Fruit fly (Drosophila melanogaster) whole organism, prepupa: Measurements from ENCODE around the gene Afg3l2.

Experiments used
- Blimp-1 ChIP-seq: fragments of 200-800 bp; sonication (Bioruptor generic); optimal IDR thresholded peaks from 3 replicates; lab custom pipeline; 2017; ENCODE audit warnings: missing biosample characterization, missing genetic modification characterization, mild to moderate bottlenecking, moderate library complexity, missing genetic modification reagents
- CG10631 ChIP-seq: fragments of 200-800 bp; sonication (Bioruptor generic); optimal IDR thresholded peaks from 2 replicates; lab custom pipeline; 2016; ENCODE audit warnings: missing biosample characterization, missing genetic modification characterization
- CG10669 ChIP-seq: fragments of 200-800 bp; sonication (Bioruptor generic); optimal IDR thresholded peaks from 3 replicates; lab custom pipeline; 2018; ENCODE audit warnings: missing biosample characterization, mild to moderate bottlenecking, missing genetic modification characterization, moderate library complexity
- CG11294 ChIP-seq: fragments of 200-800 bp; sonication (Bioruptor generic); IDR thresholded peaks from 2 replicates; pipeline ENCODE4 v1.3.6; 2022; ENCODE audit warnings: missing biosample characterization, missing genetic modification characterization
- CG11902 ChIP-seq: fragments of 200-800 bp; sonication (Bioruptor generic); optimal IDR thresholded peaks from 3 replicates; lab custom pipeline; 2016; ENCODE audit warnings: missing biosample characterization, missing genetic modification characterization
- CG15336 ChIP-seq: fragments of 200-800 bp; sonication (Bioruptor generic); IDR thresholded peaks from 2 replicates; pipeline ENCODE4 v1.3.6; 2022; ENCODE audit warnings: missing biosample characterization, missing genetic modification characterization
- CG1621 ChIP-seq: fragments of 200-800 bp; sonication (Bioruptor generic); optimal IDR thresholded peaks from 3 replicates; lab custom pipeline; 2018; ENCODE audit warnings: missing biosample characterization, mild to moderate bottlenecking, missing genetic modification characterization
- CG16779 ChIP-seq: fragments of 200-800 bp; sonication (Bioruptor generic); optimal IDR thresholded peaks from 3 replicates; lab custom pipeline; 2017; ENCODE audit warnings: missing biosample characterization, mild to moderate bottlenecking, missing genetic modification characterization
- CG3032 ChIP-seq: fragments of 200-800 bp; optimal IDR thresholded peaks from 2 replicates; lab custom pipeline; 2019; ENCODE audit warnings: missing biosample characterization, mild to moderate bottlenecking, missing genetic modification characterization, moderate library complexity
- CG31627 ChIP-seq: fragments of 200-800 bp; sonication (Bioruptor generic); optimal IDR thresholded peaks from 3 replicates; lab custom pipeline; 2016; ENCODE audit warnings: missing biosample characterization, missing genetic modification characterization
- CG32006 ChIP-seq: fragments of 200-800 bp; sonication (Bioruptor generic); optimal IDR thresholded peaks from 3 replicates; lab custom pipeline; 2017; ENCODE audit warnings: missing biosample characterization, mild to moderate bottlenecking, missing genetic modification characterization
- CG4318 ChIP-seq: fragments of 200-800 bp; sonication (Bioruptor generic); optimal IDR thresholded peaks from 3 replicates; lab custom pipeline; 2017; ENCODE audit warnings: missing biosample characterization, mild to moderate bottlenecking, missing genetic modification characterization
- CG6163 ChIP-seq: fragments of 200-800 bp; sonication (Bioruptor generic); IDR thresholded peaks from 3 replicates; pipeline ENCODE4 v1.3.6; 2022; ENCODE audit warnings: missing biosample characterization, missing genetic modification characterization
- CG6792 ChIP-seq: fragments of 200-800 bp; sonication (Bioruptor generic); optimal IDR thresholded peaks from 3 replicates; lab custom pipeline; 2016; ENCODE audit warnings: missing biosample characterization, missing genetic modification characterization
- CG6808 ChIP-seq: fragments of 200-800 bp; sonication (Bioruptor generic); optimal IDR thresholded peaks from 3 replicates; lab custom pipeline; 2017; ENCODE audit warnings: missing biosample characterization, missing genetic modification characterization, mild to moderate bottlenecking, moderate library complexity, missing genetic modification reagents
- CG6854 ChIP-seq: fragments of 200-800 bp; sonication (Bioruptor generic); optimal IDR thresholded peaks from 2 replicates; lab custom pipeline; 2017; ENCODE audit warnings: missing biosample characterization, mild to moderate bottlenecking, missing genetic modification characterization
- CG7368 ChIP-seq: fragments of 200-800 bp; sonication (Bioruptor generic); optimal IDR thresholded peaks from 3 replicates; lab custom pipeline; 2016; ENCODE audit warnings: missing biosample characterization, missing genetic modification characterization
- CG8119 ChIP-seq: fragments of 200-800 bp; sonication (Bioruptor generic); IDR thresholded peaks from 3 replicates; pipeline ENCODE4 v1.3.6; 2022; ENCODE audit warnings: missing biosample characterization, missing genetic modification characterization
- CG8319 ChIP-seq: fragments of 200-800 bp; sonication (Bioruptor generic); optimal IDR thresholded peaks from 3 replicates; lab custom pipeline; 2016; ENCODE audit warnings: missing biosample characterization, missing genetic modification characterization
- CG8632 ChIP-seq: fragments of 200-800 bp; sonication (Bioruptor generic); optimal IDR thresholded peaks from 3 replicates; lab custom pipeline; 2016; ENCODE audit warnings: missing biosample characterization, missing genetic modification characterization
- CG9139 ChIP-seq: fragments of 200-800 bp; sonication (Bioruptor generic); optimal IDR thresholded peaks from 3 replicates; lab custom pipeline; 2017; ENCODE audit warnings: missing biosample characterization, mild to moderate bottlenecking, missing genetic modification characterization
- Eip75B ChIP-seq: fragments of 200-800 bp; sonication (Bioruptor generic); optimal IDR thresholded peaks from 3 replicates; lab custom pipeline; 2016; ENCODE audit warnings: missing biosample characterization, missing genetic modification characterization
- Eip78C ChIP-seq: fragments of 200-800 bp; sonication (Bioruptor generic); peaks from one replicate; lab custom pipeline; 2016; ENCODE audit warnings: missing biosample characterization, missing genetic modification characterization
- Eip93F ChIP-seq: fragments of 200-800 bp; sonication (Bioruptor generic); optimal IDR thresholded peaks from 2 replicates; lab custom pipeline; 2016; ENCODE audit warnings: missing biosample characterization, mild to moderate bottlenecking, missing genetic modification characterization
- Ets21C ChIP-seq: fragments of 200-800 bp; sonication (Bioruptor generic); optimal IDR thresholded peaks from 3 replicates; lab custom pipeline; 2016; ENCODE audit warnings: missing biosample characterization, missing genetic modification characterization
- Gug ChIP-seq: fragments of 200-800 bp; sonication (Bioruptor generic); IDR thresholded peaks from 2 replicates; pipeline ENCODE4 v1.3.6; 2022; ENCODE audit warnings: missing biosample characterization, missing genetic modification characterization
- Hr39 ChIP-seq: fragments of 200-800 bp; sonication (Bioruptor generic); optimal IDR thresholded peaks from 2 replicates; lab custom pipeline; 2016; ENCODE audit warnings: missing biosample characterization, missing genetic modification characterization
- Lpt ChIP-seq: fragments of 200-800 bp; sonication (Bioruptor generic); optimal IDR thresholded peaks from 3 replicates; lab custom pipeline; 2016; ENCODE audit warnings: missing biosample characterization, missing genetic modification characterization
- OdsH ChIP-seq: fragments of 200-800 bp; sonication (Bioruptor generic); optimal IDR thresholded peaks from 3 replicates; lab custom pipeline; 2016; ENCODE audit warnings: missing biosample characterization, missing genetic modification characterization
- Smox ChIP-seq: fragments of 200-800 bp; sonication (Bioruptor generic); optimal IDR thresholded peaks from 3 replicates; lab custom pipeline; 2016; ENCODE audit warnings: missing biosample characterization, missing genetic modification characterization
- Sox14 ChIP-seq: fragments of 200-800 bp; sonication (Bioruptor generic); optimal IDR thresholded peaks from 3 replicates; lab custom pipeline; 2016; ENCODE audit warnings: missing biosample characterization, missing genetic modification characterization
- acj6 ChIP-seq: fragments of 200-800 bp; sonication (Bioruptor generic); optimal IDR thresholded peaks from 3 replicates; lab custom pipeline; 2016; ENCODE audit warnings: missing biosample characterization, missing genetic modification characterization
- cyc ChIP-seq: fragments of 200-800 bp; sonication (Bioruptor generic); optimal IDR thresholded peaks from 3 replicates; lab custom pipeline; 2016; ENCODE audit warnings: missing biosample characterization, missing genetic modification characterization
- dac ChIP-seq: fragments of 200-800 bp; sonication (Bioruptor generic); optimal IDR thresholded peaks from 2 replicates; lab custom pipeline; 2017; ENCODE audit warnings: missing biosample characterization, mild to moderate bottlenecking, missing genetic modification characterization
- dsx ChIP-seq: fragments of 200-800 bp; optimal IDR thresholded peaks from 3 replicates; lab custom pipeline; 2019; ENCODE audit warnings: missing biosample characterization, mild to moderate bottlenecking, missing genetic modification characterization, moderate library complexity; ENCODE audit not compliant: poor library complexity, severe bottlenecking
- eg ChIP-seq: fragments of 200-800 bp; sonication (Bioruptor generic); IDR thresholded peaks from 3 replicates; pipeline ENCODE4 v1.3.6; 2022; ENCODE audit warnings: missing biosample characterization, missing genetic modification characterization
- fd59A ChIP-seq: fragments of 200-800 bp; sonication (Bioruptor generic); optimal IDR thresholded peaks from 2 replicates; lab custom pipeline; 2017; ENCODE audit warnings: missing biosample characterization, mild to moderate bottlenecking, missing genetic modification characterization, missing genetic modification reagents
- fkh ChIP-seq: fragments of 200-800 bp; sonication (Bioruptor generic); optimal IDR thresholded peaks from 3 replicates; lab custom pipeline; 2017; ENCODE audit warnings: missing biosample characterization, mild to moderate bottlenecking, missing genetic modification characterization, moderate library complexity
- lz ChIP-seq: fragments of 200-800 bp; sonication (Bioruptor generic); optimal IDR thresholded peaks from 3 replicates; lab custom pipeline; 2016; ENCODE audit warnings: missing biosample characterization, missing genetic modification characterization
- net ChIP-seq: fragments of 200-800 bp; sonication (Bioruptor generic); optimal IDR thresholded peaks from 3 replicates; lab custom pipeline; 2016; ENCODE audit warnings: missing biosample characterization, missing genetic modification characterization
- salr ChIP-seq, 2 experiments: fragments of 200-800 bp; sonication (Bioruptor generic); optimal IDR thresholded peaks; 3 replicates each; lab custom pipeline; 2016 to 2018; ENCODE audit warnings: missing biosample characterization in 2 of 2, missing genetic modification characterization in 2 of 2, mild to moderate bottlenecking in 1 of 2
- spab ChIP-seq: fragments of 200-800 bp; sonication (Bioruptor generic); optimal IDR thresholded peaks from 2 replicates; lab custom pipeline; 2017; ENCODE audit warnings: missing biosample characterization, mild to moderate bottlenecking, missing genetic modification characterization, missing genetic modification reagents
- ss ChIP-seq, 2 experiments: fragments of 200-800 bp; sonication (Bioruptor generic); optimal IDR thresholded peaks; 2 replicates in 1 of 2; 3 replicates in 1 of 2; lab custom pipeline; 2017 to 2018; ENCODE audit warnings: mild to moderate bottlenecking in 2 of 2, missing biosample characterization in 2 of 2, missing genetic modification characterization in 2 of 2, moderate library complexity in 1 of 2
- svp ChIP-seq: fragments of 200-800 bp; sonication (Bioruptor generic); peaks from one replicate; lab custom pipeline; 2016; ENCODE audit warnings: missing biosample characterization, missing genetic modification characterization
- topi ChIP-seq: fragments of 200-800 bp; sonication (Bioruptor generic); optimal IDR thresholded peaks from 3 replicates; lab custom pipeline; 2016; ENCODE audit warnings: missing biosample characterization, missing genetic modification characterization
- vri ChIP-seq: fragments of 200-800 bp; sonication (Bioruptor generic); optimal IDR thresholded peaks from 3 replicates; lab custom pipeline; 2016; ENCODE audit warnings: missing biosample characterization, mild to moderate bottlenecking, missing genetic modification characterization

Gene Afg3l2

dm6 chr3L:17245594-17245993 lies 3.7 kb upstream of the Afg3l2 start:
- TF ChIP-seq CG6163 (GFP tag; lab: Robert Waterston, UW) (no peak), CG6792 (GFP tag; lab: Kevin White, UChicago) (no peak), Hr39 (GFP tag; lab: Kevin White, UChicago) (no peak), svp (GFP tag; lab: Kevin White, UChicago) (no peak), CG10631 (GFP tag; lab: Kevin White, UChicago) (no peak), CG4318 (GFP tag; lab: Kevin White, UChicago) (no peak), CG11294 (GFP tag; lab: Robert Waterston, UW) (no peak), Eip78C (GFP tag; lab: Kevin White, UChicago) (no peak), vri (GFP tag; lab: Kevin White, UChicago) (no peak), CG3032 (tag; lab: Kevin White, UChicago) (no peak), OdsH (no peak), CG32006 (no peak), dsx (no peak), CG6808 (GFP tag; lab: Kevin White, UChicago) (no peak), CG11902 (GFP tag; lab: Kevin White, UChicago) (no peak)
- TF ChIP-seq, all 60 proteins: peak for 0

- TF ChIP-seq fd59A (GFP tag; lab: Kevin White, UChicago) (no peak), CG1621 (tag; lab: Kevin White, UChicago) (no peak)
Measured at dm6 chr3L:17243136-17243535, 1.2 kb upstream of the Afg3l2 start, which contains the start of gene CG7707. TSS of gene CG7707 (plus strand) at chr3L:17243436.

- TF ChIP-seq ss (GFP tag; optimal IDR thresholded peaks at IDR 0.05; lab: Kevin White, UChicago): no peak
- no peak for TF ChIP-seq dac
- TF ChIP-seq CG6808 (GFP tag; lab: Kevin White, UChicago): no peak
- no peak for TF ChIP-seq CG9139
- TF ChIP-seq Gug (GFP tag; lab: Robert Waterston, UW): peak; percentile 41
- TF ChIP-seq svp (GFP tag; lab: Kevin White, UChicago): peak; percentile 83
- peak; percentile 44 for TF ChIP-seq CG16779 (tag; lab: Kevin White, UChicago)
- peak; percentile 40 for TF ChIP-seq CG6792 (GFP tag; lab: Kevin White, UChicago)
- TF ChIP-seq topi (GFP tag; lab: Kevin White, UChicago): peak; percentile 46
- no peak for TF ChIP-seq spab (GFP tag; lab: Kevin White, UChicago)
- TF ChIP-seq cyc: peak; percentile 17
- TF ChIP-seq salr (GFP tag; optimal IDR thresholded peaks at IDR 0.05; lab: Kevin White, UChicago): peak in 1 of 2 experiments; percentile 9
- peak; percentile 84 for TF ChIP-seq Eip78C (GFP tag; lab: Kevin White, UChicago)
- peak; percentile 54 for TF ChIP-seq acj6
- TF ChIP-seq CG6854 (GFP tag; lab: Kevin White, UChicago): no peak
- peak; percentile 38 for TF ChIP-seq net (GFP tag; lab: Kevin White, UChicago)
- no peak for TF ChIP-seq Blimp-1 (GFP tag; lab: Kevin White, UChicago)
- TF ChIP-seq CG8319: no peak
- TF ChIP-seq CG11294 (GFP tag; lab: Robert Waterston, UW): no peak
- peak; percentile 81 for TF ChIP-seq eg (GFP tag; lab: Robert Waterston, UW)
- no peak for TF ChIP-seq Ets21C (GFP tag; lab: Kevin White, UChicago)
- peak; percentile 23 for TF ChIP-seq CG10669 (GFP tag; lab: Kevin White, UChicago)
- TF ChIP-seq fkh (GFP tag; lab: Kevin White, UChicago): no peak
- TF ChIP-seq CG7368 (GFP tag; lab: Kevin White, UChicago): no peak
- TF ChIP-seq Lpt (GFP tag; lab: Kevin White, UChicago): peak; percentile 18
- peak; percentile 51 for TF ChIP-seq Smox
- no peak for TF ChIP-seq Eip93F
- TF ChIP-seq Hr39 (GFP tag; lab: Kevin White, UChicago): peak; percentile 57
- peak; percentile 65 for TF ChIP-seq CG8119 (GFP tag; lab: Robert Waterston, UW)
- peak; percentile 29 for TF ChIP-seq CG8632 (GFP tag; lab: Kevin White, UChicago)
- TF ChIP-seq lz (GFP tag; lab: Kevin White, UChicago): peak; percentile 35
- no peak for TF ChIP-seq CG4318 (GFP tag; lab: Kevin White, UChicago)
- TF ChIP-seq vri (GFP tag; lab: Kevin White, UChicago): peak; percentile 10
- no peak for TF ChIP-seq fd59A (GFP tag; lab: Kevin White, UChicago)
- TF ChIP-seq CG32006: peak; percentile 64
- peak; percentile 25 for TF ChIP-seq CG10631 (GFP tag; lab: Kevin White, UChicago)
- TF ChIP-seq CG31627 (GFP tag; lab: Kevin White, UChicago): peak; percentile 46
- peak; percentile 74 for TF ChIP-seq CG15336 (GFP tag; lab: Robert Waterston, UW)
- peak; percentile 45 for TF ChIP-seq Sox14 (GFP tag; lab: Kevin White, UChicago)
- peak; percentile 52 for TF ChIP-seq Eip75B (GFP tag; lab: Kevin White, UChicago)
Measured at dm6 chr3L:17238129-17238732, 3.7 kb downstream of the Afg3l2 start, which contains the start of gene Rbp6. TSS of gene Rbp6 (minus strand) at chr3L:17238212.
